Fruit fly (Drosophila melanogaster) whole organism, embryonic: Measurements from ENCODE around the gene CG7409.
A peak's percentile ranks its signal among the peaks of the same experiment; 100 is the strongest.

Experiments used
- Ada2b ChIP-seq: fragments of 200-800 bp; sonication (Bioruptor generic); IDR thresholded peaks from 2 replicates; pipeline ENCODE4 v1.3.6; 2022; ENCODE audit warnings: missing biosample characterization, missing genetic modification characterization
- Atf-2 ChIP-seq: fragments of 200-800 bp; sonication (Bioruptor generic); optimal IDR thresholded peaks from 2 replicates; lab custom pipeline; 2016; ENCODE audit warnings: missing biosample characterization, missing genetic modification characterization
- Atf3 ChIP-seq: fragments of 200-800 bp; sonication (Bioruptor generic); optimal IDR thresholded peaks from 3 replicates; lab custom pipeline; 2016; ENCODE audit warnings: missing biosample characterization, missing genetic modification characterization
- CG10543 ChIP-seq: fragments of 200-800 bp; sonication (Bioruptor generic); optimal IDR thresholded peaks from 3 replicates; lab custom pipeline; 2017; ENCODE audit warnings: missing biosample characterization, mild to moderate bottlenecking, missing genetic modification characterization, moderate library complexity
- CG11398 ChIP-seq: fragments of 200-800 bp; sonication (Bioruptor generic); optimal IDR thresholded peaks from 2 replicates; lab custom pipeline; 2016; ENCODE audit warnings: missing biosample characterization, missing genetic modification characterization
- CG12391 ChIP-seq: fragments of 200-800 bp; sonication (Bioruptor generic); optimal IDR thresholded peaks from 3 replicates; lab custom pipeline; 2018; ENCODE audit warnings: missing biosample characterization, mild to moderate bottlenecking, missing genetic modification characterization, moderate library complexity
- CG15514 ChIP-seq: fragments of 200-800 bp; sonication (Bioruptor generic); optimal IDR thresholded peaks from 3 replicates; lab custom pipeline; 2017; ENCODE audit warnings: missing biosample characterization, missing genetic modification characterization, mild to moderate bottlenecking, moderate library complexity, missing genetic modification reagents
- CG16779 ChIP-seq: fragments of 200-800 bp; sonication (Bioruptor generic); IDR thresholded peaks from 2 replicates; pipeline ENCODE4 v1.3.6; 2022; ENCODE audit warnings: missing biosample characterization, missing genetic modification characterization
- CG16863 ChIP-seq: fragments of 200-800 bp; sonication (Bioruptor generic); optimal IDR thresholded peaks from 3 replicates; lab custom pipeline; 2016; ENCODE audit warnings: missing biosample characterization, missing genetic modification characterization
- CG17612 ChIP-seq: fragments of 200-800 bp; sonication (Bioruptor generic); IDR thresholded peaks from 2 replicates; pipeline ENCODE4 v1.3.6; 2022; ENCODE audit warnings: missing biosample characterization, missing genetic modification characterization
- CG17912 ChIP-seq: fragments of 200-800 bp; sonication (Bioruptor generic); optimal IDR thresholded peaks from 2 replicates; lab custom pipeline; 2018; ENCODE audit warnings: missing biosample characterization, mild to moderate bottlenecking, missing genetic modification characterization
- CG18476 ChIP-seq: fragments of 200-800 bp; sonication (Bioruptor generic); optimal IDR thresholded peaks from 2 replicates; lab custom pipeline; 2016; ENCODE audit warnings: missing biosample characterization, mild to moderate bottlenecking, missing genetic modification characterization
- CG31365 ChIP-seq: fragments of 200-800 bp; sonication (Bioruptor generic); optimal IDR thresholded peaks from 2 replicates; lab custom pipeline; 2018; ENCODE audit warnings: missing biosample characterization, mild to moderate bottlenecking, missing genetic modification characterization
- CG4404 ChIP-seq: fragments of 200-800 bp; sonication (Bioruptor generic); IDR thresholded peaks from 2 replicates; pipeline ENCODE4 v1.3.6; 2022; ENCODE audit warnings: missing biosample characterization, missing genetic modification characterization
- CG7372 ChIP-seq: fragments of 200-800 bp; sonication (Bioruptor generic); IDR thresholded peaks from 2 replicates; pipeline ENCODE4 v1.3.6; 2022; ENCODE audit warnings: missing biosample characterization, missing genetic modification characterization
- Dad ChIP-seq: fragments of 200-800 bp; sonication (Bioruptor generic); optimal IDR thresholded peaks from 3 replicates; lab custom pipeline; 2016; ENCODE audit warnings: missing biosample characterization, missing genetic modification characterization
- Dip2 ChIP-seq: fragments of 200-800 bp; sonication (Bioruptor generic); IDR thresholded peaks from 2 replicates; pipeline ENCODE4 v1.3.6; 2022; ENCODE audit warnings: missing biosample characterization, missing genetic modification characterization
- E2f2 ChIP-seq: fragments of 200-800 bp; sonication (Bioruptor generic); IDR thresholded peaks from 2 replicates; pipeline ENCODE4 v1.3.6; 2022; ENCODE audit warnings: missing biosample characterization, missing genetic modification characterization
- Elba2 ChIP-seq: fragments of 200-800 bp; sonication (Bioruptor generic); optimal IDR thresholded peaks from 3 replicates; lab custom pipeline; 2016; ENCODE audit warnings: missing biosample characterization, missing genetic modification characterization
- HmgZ ChIP-seq: fragments of 200-800 bp; sonication (Bioruptor generic); optimal IDR thresholded peaks from 2 replicates; lab custom pipeline; 2018; ENCODE audit warnings: missing biosample characterization, mild to moderate bottlenecking, missing genetic modification characterization
- Hmx ChIP-seq: fragments of 200-800 bp; sonication (Bioruptor generic); optimal IDR thresholded peaks from 2 replicates; lab custom pipeline; 2016; ENCODE audit warnings: missing biosample characterization, missing genetic modification characterization
- Hr51 ChIP-seq, 2 experiments: fragments of 200-800 bp; sonication (Bioruptor generic); optimal IDR thresholded peaks; 2 replicates in 1 of 2; 3 replicates in 1 of 2; lab custom pipeline; 2016 to 2018; ENCODE audit warnings: missing biosample characterization in 2 of 2, missing genetic modification characterization in 2 of 2, mild to moderate bottlenecking in 1 of 2, moderate library complexity in 1 of 2
- Hr78 ChIP-seq, 2 experiments: fragments of 200-800 bp in 1 of 2; fragments of >200 bp in 1 of 2; sonication (Bioruptor generic) in 1 of 2; optimal IDR thresholded peaks; 2 replicates each; lab custom pipeline; 2017 to 2019; ENCODE audit warnings: missing biosample characterization in 2 of 2, missing genetic modification characterization in 2 of 2, mild to moderate bottlenecking in 1 of 2, moderate library complexity in 1 of 2
- Max ChIP-seq: fragments of 200-800 bp; sonication (Bioruptor generic); optimal IDR thresholded peaks from 2 replicates; lab custom pipeline; 2016; ENCODE audit warnings: missing biosample characterization, mild to moderate bottlenecking, missing genetic modification characterization
- Oli ChIP-seq: fragments of 200-800 bp; sonication (Bioruptor generic); optimal IDR thresholded peaks from 2 replicates; lab custom pipeline; 2018; ENCODE audit warnings: missing biosample characterization, mild to moderate bottlenecking, missing genetic modification characterization, moderate library complexity
- Optix ChIP-seq: fragments of 200-800 bp; sonication (Bioruptor generic); IDR thresholded peaks from 3 replicates; pipeline ENCODE4 v1.3.6; 2022; ENCODE audit warnings: missing biosample characterization, missing genetic modification characterization
- Vsx1 ChIP-seq: fragments of 200-800 bp; sonication (Bioruptor generic); optimal IDR thresholded peaks from 2 replicates; lab custom pipeline; 2017; ENCODE audit warnings: missing biosample characterization, mild to moderate bottlenecking, missing genetic modification characterization, missing genetic modification reagents
- ab ChIP-seq: fragments of 200-800 bp; sonication (Bioruptor generic); optimal IDR thresholded peaks from 2 replicates; lab custom pipeline; 2016; ENCODE audit warnings: missing biosample characterization, missing genetic modification characterization
- ap ChIP-seq: fragments of 200-800 bp; sonication (Bioruptor generic); IDR thresholded peaks from 2 replicates; pipeline ENCODE4 v1.3.6; 2022; ENCODE audit warnings: missing biosample characterization, missing genetic modification characterization
- ase ChIP-seq: fragments of 200-800 bp; sonication (Bioruptor generic); IDR thresholded peaks from 3 replicates; pipeline ENCODE4 v1.3.6; 2022; ENCODE audit warnings: missing biosample characterization, missing genetic modification characterization
- btn ChIP-seq: fragments of 200-800 bp; sonication (Bioruptor generic); optimal IDR thresholded peaks from 2 replicates; lab custom pipeline; 2016; ENCODE audit warnings: missing biosample characterization, missing genetic modification characterization
- chinmo ChIP-seq: fragments of 200-800 bp; sonication (Bioruptor generic); IDR thresholded peaks from 4 replicates; pipeline ENCODE4 v1.3.6; 2022; ENCODE audit warnings: missing biosample characterization, missing genetic modification characterization; ENCODE audit not compliant: partially characterized antibody
- corto ChIP-seq: fragments of 200-800 bp; sonication (Bioruptor generic); optimal IDR thresholded peaks from 2 replicates; lab custom pipeline; 2016; ENCODE audit warnings: missing biosample characterization, mild to moderate bottlenecking, missing genetic modification characterization, moderate library complexity
- dati ChIP-seq: fragments of 200-800 bp; sonication (Bioruptor generic); IDR thresholded peaks from 2 replicates; pipeline ENCODE4 v1.3.6; 2022; ENCODE audit warnings: missing biosample characterization, missing genetic modification characterization
- dm ChIP-seq: fragments of 200-800 bp; sonication (Bioruptor generic); optimal IDR thresholded peaks from 3 replicates; lab custom pipeline; 2016; ENCODE audit warnings: missing biosample characterization, missing genetic modification characterization
- dysf ChIP-seq: fragments of 200-800 bp; sonication (Bioruptor generic); IDR thresholded peaks from 3 replicates; pipeline ENCODE4 v1.3.6; 2022; ENCODE audit warnings: missing biosample characterization, missing genetic modification characterization
- fd102C ChIP-seq: fragments of 200-800 bp; sonication (Bioruptor generic); optimal IDR thresholded peaks from 2 replicates; lab custom pipeline; 2018; ENCODE audit warnings: missing biosample characterization, mild to moderate bottlenecking, missing genetic modification characterization, moderate library complexity
- gt ChIP-seq: fragments of 200-800 bp; sonication (Bioruptor generic); IDR thresholded peaks from 2 replicates; pipeline ENCODE4 v1.3.6; 2022; ENCODE audit warnings: missing biosample characterization, missing genetic modification characterization
- ind ChIP-seq: fragments of 200-800 bp; sonication (Bioruptor generic); optimal IDR thresholded peaks from 3 replicates; lab custom pipeline; 2016; ENCODE audit warnings: missing biosample characterization, missing genetic modification characterization
- insv ChIP-seq, 2 experiments: fragments of 200-800 bp; sonication (Bioruptor generic); optimal IDR thresholded peaks; 3 replicates each; lab custom pipeline; 2016 to 2018; ENCODE audit warnings: missing biosample characterization in 2 of 2, missing genetic modification characterization in 2 of 2
- lab ChIP-seq: fragments of 200-800 bp; sonication (Bioruptor generic); optimal IDR thresholded peaks from 3 replicates; lab custom pipeline; 2017; ENCODE audit warnings: missing biosample characterization, missing genetic modification characterization, mild to moderate bottlenecking, moderate library complexity, missing genetic modification reagents
- lilli ChIP-seq: fragments of 200-800 bp; sonication (Bioruptor generic); optimal IDR thresholded peaks from 3 replicates; lab custom pipeline; 2016; ENCODE audit warnings: missing biosample characterization, missing genetic modification characterization
- lov ChIP-seq, 2 experiments: fragments of 200-800 bp in 1 of 2; fragments of >200 bp in 1 of 2; sonication (Bioruptor generic) in 1 of 2; IDR thresholded peaks in 1 of 2; optimal IDR thresholded peaks in 1 of 2; 2 replicates in 1 of 2; 3 replicates in 1 of 2; pipeline versions ENCODE4 v1.3.6 to Lab custom; 2017 to 2022; ENCODE audit warnings: missing biosample characterization in 1 of 2, missing genetic modification characterization in 1 of 2
- schlank ChIP-seq: fragments of 200-800 bp; sonication (Bioruptor generic); optimal IDR thresholded peaks from 2 replicates; lab custom pipeline; 2018; ENCODE audit warnings: missing biosample characterization, mild to moderate bottlenecking, missing genetic modification characterization
- sd ChIP-seq: fragments of 200-800 bp; sonication (Bioruptor generic); optimal IDR thresholded peaks from 3 replicates; lab custom pipeline; 2018; ENCODE audit warnings: missing biosample characterization, mild to moderate bottlenecking, missing genetic modification characterization, moderate library complexity
- seq ChIP-seq: fragments of 200-800 bp; sonication (Bioruptor generic); IDR thresholded peaks from 2 replicates; pipeline ENCODE4 v1.3.6; 2022; ENCODE audit warnings: missing biosample characterization, missing genetic modification characterization
- unc-4 ChIP-seq: fragments of 200-800 bp; sonication (Bioruptor generic); IDR thresholded peaks from 2 replicates; pipeline ENCODE4 v1.3.6; 2022; ENCODE audit warnings: missing biosample characterization, missing genetic modification characterization; ENCODE audit not compliant: partially characterized antibody
- vvl ChIP-seq: fragments of 200-800 bp; sonication (Bioruptor generic); IDR thresholded peaks from 2 replicates; pipeline ENCODE4 v1.3.6; 2022; ENCODE audit warnings: missing biosample characterization, missing genetic modification characterization
- zen ChIP-seq: fragments of 200-800 bp; sonication (Bioruptor generic); optimal IDR thresholded peaks from 3 replicates; lab custom pipeline; 2018; ENCODE audit warnings: missing biosample characterization, mild to moderate bottlenecking, missing genetic modification characterization, moderate library complexity
- zfh1 ChIP-seq: fragments of 200-800 bp; sonication (Bioruptor generic); IDR thresholded peaks from 3 replicates; pipeline ENCODE4 v1.3.6; 2022; ENCODE audit warnings: missing biosample characterization, missing genetic modification characterization

The CG7409 gene

DNA sequence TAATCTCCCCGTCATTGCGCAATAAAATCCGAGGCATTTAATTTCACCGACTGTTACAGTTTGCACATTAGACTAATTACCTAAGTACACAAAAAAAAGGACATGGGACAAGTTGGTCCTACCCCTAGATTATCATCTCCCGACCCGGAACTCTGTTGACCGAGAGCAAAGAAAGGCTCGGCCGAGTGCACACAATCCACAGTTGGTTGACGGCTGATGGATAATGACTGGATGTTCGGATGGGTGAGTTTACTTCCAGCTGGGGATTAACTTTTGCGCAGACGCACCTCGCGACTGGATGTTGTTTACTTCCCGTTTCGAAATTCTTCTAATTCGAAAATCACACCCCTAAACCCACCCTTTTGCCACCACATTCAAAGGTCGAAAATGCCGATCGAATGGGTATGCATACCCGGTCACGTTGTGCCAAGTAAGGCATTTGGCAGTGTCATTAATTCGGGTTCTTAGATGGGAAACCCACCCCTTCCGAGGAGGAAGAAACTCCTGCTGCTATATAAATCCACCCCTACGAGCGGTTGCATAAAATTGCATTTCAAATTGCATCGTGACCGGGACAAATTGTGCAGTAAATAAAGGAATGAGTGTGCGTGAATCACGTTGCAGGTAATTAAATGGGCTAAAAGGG is 39.8 kb upstream of the CG7409 start:
- TF ChIP-seq dysf (GFP tag; lab: Robert Waterston, UW) (no peak), Hr51 (GFP tag; optimal IDR thresholded peaks at IDR 0.05; lab: Kevin White, UChicago) (peak in 1 of 2 experiments; percentile 39), chinmo (GFP tag; lab: Robert Waterston, UW) (0 out of 4 replicates have a peak, but pooled peaks have one; percentile 59), insv (GFP tag; optimal IDR thresholded peaks at IDR 0.05; lab: Kevin White, UChicago) (peak in 1 of 2 experiments; percentile 63), unc-4 (GFP tag; lab: Robert Waterston, UW) (no peak), corto (no peak), btn (GFP tag; lab: Kevin White, UChicago) (no peak), CG16779 (GFP tag; lab: Robert Waterston, UW) (no peak), ase (GFP tag; lab: Robert Waterston, UW) (no peak), Atf-2 (GFP tag; lab: Kevin White, UChicago) (no peak), CG12391 (tag; lab: Kevin White, UChicago) (no peak), Optix (GFP tag; lab: Robert Waterston, UW) (no peak), CG4404 (GFP tag; lab: Robert Waterston, UW) (no peak), Atf3 (GFP tag; lab: Kevin White, UChicago) (no peak), dati (no peak), Dad (no peak), gt (no peak), CG18476 (GFP tag; lab: Kevin White, UChicago) (no peak), CG15514 (GFP tag; lab: Kevin White, UChicago) (no peak), fd102C (no peak), Ada2b (GFP tag; lab: Robert Waterston, UW) (no peak), Hr78 (GFP tag; optimal IDR thresholded peaks at IDR 0.05; lab: Kevin White, UChicago) (no peak), HmgZ (tag; lab: Kevin White, UChicago) (no peak), CG31365 (no peak), Hmx (GFP tag; lab: Kevin White, UChicago) (no peak), E2f2 (GFP tag; lab: Robert Waterston, UW) (no peak), lab (no peak), lilli (GFP tag; lab: Kevin White, UChicago) (no peak), Dip2 (GFP tag; lab: Robert Waterston, UW) (no peak), CG7372 (GFP tag; lab: Robert Waterston, UW) (no peak), ind (GFP tag; lab: Kevin White, UChicago) (no peak), lov (optimal IDR thresholded peaks at IDR 0.05; lab: Kevin White, UChicago) (no peak), lov (GFP tag; IDR thresholded peaks at IDR 0.05; lab: Robert Waterston, UW) (no peak), ab (GFP tag; lab: Kevin White, UChicago) (no peak), CG17612 (GFP tag; lab: Robert Waterston, UW) (no peak), schlank (tag; lab: Kevin White, UChicago) (no peak), Max (no peak), CG16863 (no peak), vvl (no peak), dm (GFP tag; lab: Kevin White, UChicago) (no peak), CG17912 (no peak), ap (GFP tag; lab: Robert Waterston, UW) (no peak), Elba2 (GFP tag; lab: Kevin White, UChicago) (no peak), sd (peak; percentile 24), CG11398 (GFP tag; lab: Kevin White, UChicago) (no peak), CG10543 (GFP tag; lab: Kevin White, UChicago) (no peak), Oli (tag; lab: Kevin White, UChicago) (no peak), seq (GFP tag; lab: Robert Waterston, UW) (peak; percentile 56; the same call in 1 of the 2 replicates), zfh1 (no peak), Vsx1 (GFP tag; lab: Kevin White, UChicago) (no peak), zen (tag; lab: Kevin White, UChicago) (no peak)
